Fruit fly (Drosophila melanogaster): ENCODE results near the gene CG9444.

DNA sequence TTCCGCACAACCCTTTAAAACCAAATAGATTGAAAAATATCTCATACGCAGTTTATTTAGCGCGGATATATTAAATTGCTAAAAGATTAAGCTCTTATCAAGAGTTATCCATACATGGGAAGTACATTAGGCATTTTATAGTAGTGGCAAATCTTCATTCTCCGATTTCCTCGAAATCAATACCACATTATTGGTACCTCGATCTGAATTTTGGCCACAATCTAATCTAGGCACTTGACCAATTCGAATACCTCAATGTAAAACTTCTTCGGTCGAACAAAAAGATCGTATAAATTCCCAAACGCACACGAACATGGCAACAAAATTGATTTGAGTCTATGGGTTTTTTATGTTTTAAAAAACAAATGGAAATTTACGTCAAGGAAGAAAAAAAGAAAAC lies 40.1 kb downstream of the CG9444 start:
- TF ChIP-seq Ets96B (tag; optimal IDR thresholded peaks at IDR 0.05) (no peak), CG16779 (tag; optimal IDR thresholded peaks at IDR 0.05) (no peak), CG3032 (tag; optimal IDR thresholded peaks at IDR 0.05) (no peak)
